Worm (Caenorhabditis elegans) whole organism, midembryonic: ENCODE measurements around the gene K07F5.15.

Experiments used
- T22C8.4 ChIP-seq: fragments of 200-800 bp; sonication (Bioruptor generic); IDR thresholded peaks from 2 replicates; pipeline ENCODE4 v1.3.6; 2022; ENCODE audit warnings: missing genetic modification characterization, missing compliant biosample characterization
- cog-1 ChIP-seq: sonication (generic microtip); optimal IDR thresholded peaks from 2 replicates; lab custom pipeline; 2016; ENCODE audit warnings: missing genetic modification characterization, missing compliant biosample characterization
- flt-1 ChIP-seq: fragments of 200-800 bp; sonication (Bioruptor generic); IDR thresholded peaks from 2 replicates; pipeline ENCODE4 v1.3.6; 2022; ENCODE audit warnings: missing genetic modification characterization, missing compliant biosample characterization
- klf-2 ChIP-seq: fragments of 200-800 bp; sonication (Bioruptor generic); conservative IDR thresholded peaks from 2 replicates; pipeline ENCODE4 v1.3.6; 2022; ENCODE audit warnings: missing genetic modification reagents, missing genetic modification characterization, missing compliant biosample characterization
- ref-1 ChIP-seq: fragments of 200-800 bp; sonication (Bioruptor generic); conservative IDR thresholded peaks from 2 replicates; pipeline ENCODE4 v1.3.6; 2022; ENCODE audit warnings: missing genetic modification reagents, missing genetic modification characterization, missing compliant biosample characterization
- tab-1 ChIP-seq: fragments of 200-800 bp; sonication (Bioruptor generic); IDR thresholded peaks from 2 replicates; pipeline ENCODE4 v1.3.6; 2022; ENCODE audit warnings: missing genetic modification characterization, missing compliant biosample characterization
- ztf-23 ChIP-seq: fragments of 200-800 bp; sonication (Bioruptor generic); IDR thresholded peaks from 2 replicates; pipeline ENCODE4 v1.3.6; 2022; ENCODE audit warnings: missing genetic modification reagents, missing genetic modification characterization, missing compliant biosample characterization

ce11 chrIV:9889857-9890256 is 25.0 kb downstream of the K07F5.15 start, which contains the start of gene ttbk-3:
- TF ChIP-seq ztf-23 (GFP tag; lab: Robert Waterston, UW) (no peak), flt-1 (GFP tag; lab: Robert Waterston, UW) (no peak), klf-2 (no peak), T22C8.4 (GFP tag; lab: Robert Waterston, UW) (no peak), cog-1 (tag; lab: Kevin White, UChicago) (no peak), ref-1 (no peak), tab-1 (GFP tag; lab: Robert Waterston, UW) (no peak)
